Fruit fly (Drosophila melanogaster) whole organism, wandering third instar larva: ENCODE results near the gene CG32280.

Source experiments
- Abd-B ChIP-seq: fragments of >200 bp; optimal IDR thresholded peaks from 2 replicates; lab custom pipeline; 2017; ENCODE audit warnings: missing biosample characterization, missing genetic modification characterization
- CG32264 ChIP-seq: fragments of 200-800 bp; sonication (Bioruptor generic); optimal IDR thresholded peaks from 2 replicates; lab custom pipeline; 2016; ENCODE audit warnings: missing biosample characterization, missing genetic modification characterization
- CG9705 ChIP-seq: fragments of 200-800 bp; sonication (Bioruptor generic); optimal IDR thresholded peaks from 2 replicates; lab custom pipeline; 2018; ENCODE audit warnings: missing biosample characterization, mild to moderate bottlenecking, missing genetic modification characterization
- CrebA ChIP-seq: fragments of 200-800 bp; sonication (Bioruptor generic); optimal IDR thresholded peaks from 2 replicates; lab custom pipeline; 2016; ENCODE audit warnings: missing biosample characterization, mild to moderate bottlenecking, missing genetic modification characterization, borderline replicate concordance
- Dfd ChIP-seq: fragments of >200 bp; optimal IDR thresholded peaks from 2 replicates; lab custom pipeline; 2017; ENCODE audit warnings: missing biosample characterization, missing genetic modification characterization
- Dif ChIP-seq: fragments of 200-275, 200-300 bp; sonication (Bioruptor generic); optimal IDR thresholded peaks from 2 replicates; lab custom pipeline; 2018; ENCODE audit warnings: missing biosample characterization, missing genetic modification characterization; ENCODE audit not compliant: partially characterized antibody
- GATAd ChIP-seq: sonication (Bioruptor generic); optimal IDR thresholded peaks from 2 replicates; lab custom pipeline; 2016; ENCODE audit warnings: missing biosample characterization, missing genetic modification characterization
- HLH106 ChIP-seq: fragments of 200-800 bp; optimal IDR thresholded peaks from 3 replicates; lab custom pipeline; 2019; ENCODE audit warnings: missing biosample characterization, mild to moderate bottlenecking, missing genetic modification characterization, moderate library complexity
- Hr78 ChIP-seq: fragments of >200 bp; optimal IDR thresholded peaks from 2 replicates; lab custom pipeline; 2017; ENCODE audit warnings: missing biosample characterization, missing genetic modification characterization
- Hr83 ChIP-seq: fragments of 200-300 bp; sonication (Bioruptor generic); optimal IDR thresholded peaks from 2 replicates; lab custom pipeline; 2016; ENCODE audit warnings: missing biosample characterization, mild to moderate bottlenecking, missing genetic modification characterization, moderate library complexity; ENCODE audit not compliant: poor library complexity, severe bottlenecking
- Myc ChIP-seq: fragments of >200 bp; optimal IDR thresholded peaks from 2 replicates; lab custom pipeline; 2017
- OdsH ChIP-seq: fragments of 200-800 bp; sonication (Bioruptor generic); optimal IDR thresholded peaks from 2 replicates; lab custom pipeline; 2016; ENCODE audit warnings: missing biosample characterization, mild to moderate bottlenecking, missing genetic modification characterization
- Rel ChIP-seq, 2 experiments: fragments of 200-800 bp; sonication (Bioruptor generic) in 1 of 2; optimal IDR thresholded peaks; 2 replicates in 1 of 2; 3 replicates in 1 of 2; lab custom pipeline; 2016 to 2019; ENCODE audit warnings: mild to moderate bottlenecking in 2 of 2, missing biosample characterization in 2 of 2, missing genetic modification characterization in 2 of 2, moderate library complexity in 1 of 2
- Sp1 ChIP-seq: fragments of 200-800 bp; sonication (Bioruptor generic); optimal IDR thresholded peaks from 3 replicates; lab custom pipeline; 2019; ENCODE audit warnings: missing biosample characterization, mild to moderate bottlenecking, missing genetic modification characterization, moderate library complexity
- Vsx2 ChIP-seq: fragments of 200-300, 225-300 bp; sonication (Bioruptor generic); optimal IDR thresholded peaks from 2 replicates; lab custom pipeline; 2018; ENCODE audit warnings: missing biosample characterization, missing genetic modification characterization; ENCODE audit not compliant: partially characterized antibody
- br ChIP-seq: fragments of 200-800 bp; sonication (Bioruptor generic); optimal IDR thresholded peaks from 2 replicates; lab custom pipeline; 2016; ENCODE audit warnings: missing biosample characterization, missing genetic modification characterization
- dl ChIP-seq, 2 experiments: fragments of 175-275, 200-275 bp in 1 of 2; fragments of 200-275 bp in 1 of 2; sonication (Bioruptor generic); optimal IDR thresholded peaks; lab custom pipeline; 2018; ENCODE audit warnings: mild to moderate bottlenecking in 2 of 2, missing biosample characterization in 2 of 2, missing genetic modification characterization in 2 of 2, moderate library complexity in 2 of 2; ENCODE audit not compliant: partially characterized antibody in 2 of 2, insufficient read depth in 1 of 2
- dmrt93B ChIP-seq: fragments of 200-800 bp; sonication (Bioruptor generic); optimal IDR thresholded peaks from 2 replicates; lab custom pipeline; 2018; ENCODE audit warnings: missing biosample characterization, mild to moderate bottlenecking, missing genetic modification characterization
- dsf ChIP-seq: sonication (Bioruptor generic); optimal IDR thresholded peaks from 2 replicates; lab custom pipeline; 2016; ENCODE audit warnings: missing biosample characterization, missing genetic modification characterization, borderline replicate concordance
- ey ChIP-seq: fragments of 200-800 bp; sonication (Bioruptor generic); optimal IDR thresholded peaks from 2 replicates; lab custom pipeline; 2016; ENCODE audit warnings: missing biosample characterization, missing genetic modification characterization
- foxo ChIP-seq, 2 experiments: fragments of 200-800 bp; sonication (Bioruptor generic); optimal IDR thresholded peaks; 2 replicates in 1 of 2; 3 replicates in 1 of 2; lab custom pipeline; 2016 to 2017; ENCODE audit warnings: missing biosample characterization in 2 of 2, missing genetic modification characterization in 2 of 2
- fru ChIP-seq: fragments of 200-800 bp; sonication (Bioruptor generic); optimal IDR thresholded peaks from 3 replicates; lab custom pipeline; 2016; ENCODE audit warnings: missing biosample characterization, mild to moderate bottlenecking, missing genetic modification characterization
- h ChIP-seq: fragments of 200-800 bp; sonication (Bioruptor generic); optimal IDR thresholded peaks from 3 replicates; lab custom pipeline; 2016; ENCODE audit warnings: missing biosample characterization, mild to moderate bottlenecking, missing genetic modification characterization
- jim ChIP-seq: fragments of 175-275, 200-325 bp; sonication (Bioruptor generic); optimal IDR thresholded peaks from 2 replicates; lab custom pipeline; 2016; ENCODE audit warnings: missing biosample characterization, mild to moderate bottlenecking, missing genetic modification characterization
- lola ChIP-seq: fragments of >200 bp; optimal IDR thresholded peaks from 2 replicates; lab custom pipeline; 2017; ENCODE audit warnings: missing biosample characterization, missing genetic modification characterization
- pan ChIP-seq: fragments of >200 bp; optimal IDR thresholded peaks from 2 replicates; lab custom pipeline; 2017
- psq ChIP-seq: fragments of 200-800 bp; sonication (Bioruptor generic); optimal IDR thresholded peaks from 3 replicates; lab custom pipeline; 2017; ENCODE audit warnings: missing biosample characterization, mild to moderate bottlenecking, missing genetic modification characterization, moderate library complexity
- rgr ChIP-seq: fragments of 200-800 bp; sonication (Bioruptor generic); optimal IDR thresholded peaks from 3 replicates; lab custom pipeline; 2016; ENCODE audit warnings: missing biosample characterization, mild to moderate bottlenecking, missing genetic modification characterization
- sv ChIP-seq: fragments of 200-800 bp; sonication (Bioruptor generic); optimal IDR thresholded peaks from 3 replicates; lab custom pipeline; 2016; ENCODE audit warnings: missing biosample characterization, missing genetic modification characterization
- tai ChIP-seq: sonication (Bioruptor generic); optimal IDR thresholded peaks from 2 replicates; lab custom pipeline; 2016; ENCODE audit warnings: missing biosample characterization, missing genetic modification characterization
- usp ChIP-seq: fragments of >200 bp; optimal IDR thresholded peaks from 2 replicates; lab custom pipeline; 2017; ENCODE audit warnings: missing biosample characterization, missing genetic modification characterization
- woc ChIP-seq: sonication (Bioruptor generic); optimal IDR thresholded peaks from 2 replicates; lab custom pipeline; 2016; ENCODE audit warnings: missing biosample characterization, mild to moderate bottlenecking, missing genetic modification characterization

CG32280 gene

dm6 chr3L:3198447-3199402 is 33.7 kb downstream of the CG32280 start, which contains the start of the genes CG32276 and gry:
Gene CG32276, minus strand, starts transcription at chr3L:3199047.
Gene gry, plus strand, starts transcription at chr3L:3199090.
- no peak for TF ChIP-seq dsf
- TF ChIP-seq CrebA (GFP tag; lab: Kevin White, UChicago) = peak; percentile 97
- TF ChIP-seq woc (GFP tag; lab: Kevin White, UChicago) = peak; percentile 88
- no peak for TF ChIP-seq Rel (GFP tag; optimal IDR thresholded peaks at IDR 0.05; lab: Kevin White, UChicago)
- peak; percentile 73 for TF ChIP-seq Rel (tag; optimal IDR thresholded peaks at IDR 0.05; lab: Kevin White, UChicago)
- peak; percentile 83 for TF ChIP-seq Myc (lab: Kevin White, UChicago)
- TF ChIP-seq fru (GFP tag; lab: Kevin White, UChicago) = peak; percentile 89
- TF ChIP-seq psq = peak; percentile 62
- no peak for TF ChIP-seq Dfd (GFP tag; lab: Kevin White, UChicago)
- no peak for TF ChIP-seq tai
- no peak for TF ChIP-seq Dif (GFP tag; lab: Kevin White, UChicago)
- no peak for TF ChIP-seq pan (lab: Kevin White, UChicago)
- TF ChIP-seq CG9705 (GFP tag; lab: Kevin White, UChicago) = peak; percentile 63
- TF ChIP-seq HLH106 (tag; lab: Kevin White, UChicago) = peak; percentile 79
- TF ChIP-seq usp = no peak
- TF ChIP-seq lola (GFP tag; lab: Kevin White, UChicago) = no peak
- peak; percentile 75 for TF ChIP-seq OdsH (GFP tag; lab: Kevin White, UChicago)
- TF ChIP-seq Vsx2 (GFP tag; lab: Kevin White, UChicago) = no peak
- peak; percentile 90 for TF ChIP-seq h (GFP tag; lab: Kevin White, UChicago)
- peak; percentile 76 for TF ChIP-seq ey (GFP tag; lab: Kevin White, UChicago)
- TF ChIP-seq Sp1 (GFP tag; lab: Kevin White, UChicago) = peak; percentile 80
- peak; percentile 57 for TF ChIP-seq Hr83 (GFP tag; lab: Kevin White, UChicago)
- TF ChIP-seq Hr78 (GFP tag; lab: Kevin White, UChicago) = no peak
- peak; percentile 90 for TF ChIP-seq jim (GFP tag; lab: Kevin White, UChicago)
- TF ChIP-seq br (GFP tag; lab: Kevin White, UChicago) = peak; percentile 81
- peak in 1 of 2 experiments; percentile 90 for TF ChIP-seq foxo (GFP tag; optimal IDR thresholded peaks at IDR 0.05; lab: Kevin White, UChicago)
- peak; percentile 87 for TF ChIP-seq rgr (GFP tag; lab: Kevin White, UChicago)
- TF ChIP-seq CG32264 = peak; percentile 18
- no peak for TF ChIP-seq GATAd (GFP tag; lab: Kevin White, UChicago)
- TF ChIP-seq sv = peak; percentile 69

DNA sequence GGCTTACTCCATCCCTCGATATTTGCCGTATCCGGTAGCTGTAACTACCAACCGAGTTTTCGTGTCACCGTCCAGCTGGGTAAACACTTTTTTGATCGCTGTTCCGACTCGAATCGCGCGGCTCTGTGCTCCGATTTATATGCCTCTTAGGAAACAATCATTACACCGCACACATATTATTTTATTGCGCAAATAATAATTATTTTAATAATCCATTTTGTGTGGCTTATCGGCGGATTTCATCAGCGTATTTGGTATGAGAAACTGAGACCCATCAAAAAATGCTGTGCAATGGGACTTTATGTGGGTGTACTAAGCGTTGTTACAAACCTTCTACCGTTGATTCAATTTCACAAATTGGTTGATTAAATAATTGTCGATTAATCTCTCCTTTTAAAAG is 38.1 kb downstream of the CG32280 start, which contains the start of gene CG32271:
TSS of gene CG32271 (minus strand) at position 101 of the 400 bp plus-strand sequence.
- TF ChIP-seq HLH106 (tag; lab: Kevin White, UChicago) (no peak), Myc (lab: Kevin White, UChicago) (no peak), jim (GFP tag; lab: Kevin White, UChicago) (no peak), dl (GFP tag; optimal IDR thresholded peaks at IDR 0.05; lab: Kevin White, UChicago; ENCODE audit: insufficient read depth in 1 of 2, partially characterized antibody in 2 of 2) (no peak), CrebA (GFP tag; lab: Kevin White, UChicago) (no peak)

dm6 chr3L:3204348-3204747 is 39.4 kb downstream of the CG32280 start, which contains the start of gene CG33159:
Gene CG33159, minus strand, starts transcription at chr3L:3204448.
- TF ChIP-seq Vsx2 (GFP tag; lab: Kevin White, UChicago) (no peak), dmrt93B (GFP tag; lab: Kevin White, UChicago) (no peak), rgr (GFP tag; lab: Kevin White, UChicago) (no peak), ey (GFP tag; lab: Kevin White, UChicago) (no peak), Hr78 (GFP tag; lab: Kevin White, UChicago) (no peak), CG9705 (GFP tag; lab: Kevin White, UChicago) (no peak), Myc (lab: Kevin White, UChicago) (no peak), Abd-B (no peak), usp (no peak), foxo (GFP tag; optimal IDR thresholded peaks at IDR 0.05; lab: Kevin White, UChicago) (no peak)
